Fruit fly (Drosophila melanogaster) whole organism, embryonic: ENCODE data around the gene Nplp3.

Experiments
- Bgb ChIP-seq: fragments of 200-800 bp; sonication (Bioruptor generic); IDR thresholded peaks from 2 replicates; pipeline ENCODE4 v1.3.6; 2022; ENCODE audit warnings: missing biosample characterization, missing genetic modification characterization; ENCODE audit not compliant: partially characterized antibody
- CG10366 ChIP-seq: fragments of 200-800 bp; sonication (Bioruptor generic); IDR thresholded peaks from 2 replicates; pipeline ENCODE4 v1.3.6; 2022; ENCODE audit warnings: missing biosample characterization, missing genetic modification characterization
- CG11560 ChIP-seq: fragments of 200-800 bp; sonication (Bioruptor generic); IDR thresholded peaks from 3 replicates; pipeline ENCODE4 v1.3.6; 2022; ENCODE audit warnings: missing biosample characterization, missing genetic modification characterization
- CG11696 ChIP-seq: fragments of 200-800 bp; sonication (Bioruptor generic); IDR thresholded peaks from 2 replicates; pipeline ENCODE4 v1.3.6; 2022; ENCODE audit warnings: missing biosample characterization, missing genetic modification characterization
- CG12155 ChIP-seq: fragments of 200-800 bp; sonication (Bioruptor generic); optimal IDR thresholded peaks from 3 replicates; lab custom pipeline; 2016; ENCODE audit warnings: missing biosample characterization, missing genetic modification characterization
- CG12391 ChIP-seq: fragments of 200-800 bp; sonication (Bioruptor generic); optimal IDR thresholded peaks from 3 replicates; lab custom pipeline; 2018; ENCODE audit warnings: missing biosample characterization, mild to moderate bottlenecking, missing genetic modification characterization, moderate library complexity
- CG1529 ChIP-seq: fragments of 200-800 bp; sonication (Bioruptor generic); optimal IDR thresholded peaks from 3 replicates; lab custom pipeline; 2018; ENCODE audit warnings: missing biosample characterization, missing genetic modification characterization
- CG5180 ChIP-seq: fragments of 200-800 bp; sonication (Bioruptor generic); optimal IDR thresholded peaks from 3 replicates; lab custom pipeline; 2017; ENCODE audit warnings: missing biosample characterization, missing genetic modification characterization, mild to moderate bottlenecking, moderate library complexity, missing genetic modification reagents
- CG6272 ChIP-seq: fragments of 200-800 bp; sonication (Bioruptor generic); IDR thresholded peaks from 2 replicates; pipeline ENCODE4 v1.3.6; 2022; ENCODE audit warnings: missing biosample characterization, missing genetic modification characterization
- CG8281 ChIP-seq: fragments of 200-800 bp; sonication (Bioruptor generic); optimal IDR thresholded peaks from 2 replicates; lab custom pipeline; 2018; ENCODE audit warnings: missing biosample characterization, mild to moderate bottlenecking, missing genetic modification characterization, moderate library complexity
- CG8290 ChIP-seq, 3 experiments: fragments of 200-800 bp; sonication (Bioruptor generic); optimal IDR thresholded peaks; 2 replicates each; lab custom pipeline; 2016 to 2019; ENCODE audit warnings: missing biosample characterization in 3 of 3, missing genetic modification characterization in 3 of 3, mild to moderate bottlenecking in 2 of 3, moderate library complexity in 1 of 3
- CG8359 ChIP-seq: fragments of 200-800 bp; sonication (Bioruptor generic); optimal IDR thresholded peaks from 2 replicates; lab custom pipeline; 2017; ENCODE audit warnings: missing biosample characterization, mild to moderate bottlenecking, missing genetic modification characterization, borderline replicate concordance
- CG9437 ChIP-seq: fragments of 200-800 bp; sonication (Bioruptor generic); optimal IDR thresholded peaks from 2 replicates; lab custom pipeline; 2018; ENCODE audit warnings: missing biosample characterization, mild to moderate bottlenecking, missing genetic modification characterization
- CG9817 ChIP-seq: fragments of 200-800 bp; sonication (Bioruptor generic); optimal IDR thresholded peaks from 2 replicates; lab custom pipeline; 2018; ENCODE audit warnings: missing biosample characterization, mild to moderate bottlenecking, missing genetic modification characterization, moderate library complexity
- CG9932 ChIP-seq: fragments of 200-800 bp; sonication (Bioruptor generic); IDR thresholded peaks from 2 replicates; pipeline ENCODE4 v1.3.6; 2022; ENCODE audit warnings: missing biosample characterization, missing genetic modification characterization
- Dbx ChIP-seq: fragments of 200-800 bp; sonication (Bioruptor generic); IDR thresholded peaks from 3 replicates; pipeline ENCODE4 v1.3.6; 2022; ENCODE audit warnings: missing biosample characterization, missing genetic modification characterization
- Deaf1 ChIP-seq: fragments of 200-800 bp; optimal IDR thresholded peaks from 3 replicates; lab custom pipeline; 2019; ENCODE audit warnings: missing biosample characterization, mild to moderate bottlenecking, missing genetic modification characterization, moderate library complexity
- Dek ChIP-seq: fragments of 200-800 bp; sonication (Bioruptor generic); optimal IDR thresholded peaks from 3 replicates; lab custom pipeline; 2019; ENCODE audit warnings: missing biosample characterization, mild to moderate bottlenecking, missing genetic modification characterization, moderate library complexity
- Dip3 ChIP-seq: fragments of 200-800 bp; sonication (Bioruptor generic); optimal IDR thresholded peaks from 3 replicates; lab custom pipeline; 2016; ENCODE audit warnings: missing biosample characterization, missing genetic modification characterization
- Fer3 ChIP-seq: fragments of 200-800 bp; sonication (Bioruptor generic); optimal IDR thresholded peaks from 2 replicates; lab custom pipeline; 2018; ENCODE audit warnings: missing biosample characterization, mild to moderate bottlenecking, missing genetic modification characterization, moderate library complexity
- H2.0 ChIP-seq: fragments of 200-800 bp; sonication (Bioruptor generic); IDR thresholded peaks from 2 replicates; pipeline ENCODE4 v1.3.6; 2022; ENCODE audit warnings: missing biosample characterization, missing genetic modification characterization
- HLH3B ChIP-seq: fragments of 200-800 bp; sonication (Bioruptor generic); IDR thresholded peaks from 2 replicates; pipeline ENCODE4 v1.3.6; 2022; ENCODE audit warnings: missing biosample characterization, missing genetic modification characterization
- HLH54F ChIP-seq: fragments of 200-800 bp; sonication (Bioruptor generic); optimal IDR thresholded peaks from 3 replicates; lab custom pipeline; 2016; ENCODE audit warnings: missing biosample characterization, missing genetic modification characterization
- Ptx1 ChIP-seq: fragments of 200-800 bp; sonication (Bioruptor generic); IDR thresholded peaks from 2 replicates; pipeline ENCODE4 v1.3.6; 2022; ENCODE audit warnings: missing biosample characterization, missing genetic modification characterization
- Rfx ChIP-seq: fragments of 200-800 bp; sonication (Bioruptor generic); IDR thresholded peaks from 2 replicates; pipeline ENCODE4 v1.3.6; 2022; ENCODE audit warnings: missing biosample characterization, missing genetic modification characterization
- Side ChIP-seq: fragments of 200-800 bp; sonication (Bioruptor generic); optimal IDR thresholded peaks from 2 replicates; lab custom pipeline; 2016; ENCODE audit warnings: missing biosample characterization, missing genetic modification characterization
- al ChIP-seq: fragments of 200-800 bp; sonication (Bioruptor generic); IDR thresholded peaks from 2 replicates; pipeline ENCODE4 v1.3.6; 2022; ENCODE audit warnings: missing biosample characterization, missing genetic modification characterization
- chinmo ChIP-seq: fragments of 200-800 bp; sonication (Bioruptor generic); IDR thresholded peaks from 4 replicates; pipeline ENCODE4 v1.3.6; 2022; ENCODE audit warnings: missing biosample characterization, missing genetic modification characterization; ENCODE audit not compliant: partially characterized antibody
- cwo ChIP-seq: fragments of 200-800 bp; sonication (Bioruptor generic); optimal IDR thresholded peaks from 3 replicates; lab custom pipeline; 2017; ENCODE audit warnings: missing biosample characterization, missing genetic modification characterization, mild to moderate bottlenecking, moderate library complexity, missing genetic modification reagents
- dan ChIP-seq: fragments of 200-800 bp; sonication (Bioruptor generic); IDR thresholded peaks from 2 replicates; pipeline ENCODE4 v1.3.6; 2022; ENCODE audit warnings: missing biosample characterization, missing genetic modification characterization
- dysf ChIP-seq: fragments of 200-800 bp; sonication (Bioruptor generic); IDR thresholded peaks from 3 replicates; pipeline ENCODE4 v1.3.6; 2022; ENCODE audit warnings: missing biosample characterization, missing genetic modification characterization
- fd102C ChIP-seq: fragments of 200-800 bp; sonication (Bioruptor generic); optimal IDR thresholded peaks from 2 replicates; lab custom pipeline; 2018; ENCODE audit warnings: missing biosample characterization, mild to moderate bottlenecking, missing genetic modification characterization, moderate library complexity
- gem ChIP-seq: fragments of 200-800 bp; sonication (Bioruptor generic); optimal IDR thresholded peaks from 2 replicates; lab custom pipeline; 2019; ENCODE audit warnings: missing biosample characterization, mild to moderate bottlenecking, missing genetic modification characterization, moderate library complexity
- grn ChIP-seq: fragments of 200-800 bp; sonication (Bioruptor generic); optimal IDR thresholded peaks from 3 replicates; lab custom pipeline; 2017; ENCODE audit warnings: missing biosample characterization, missing genetic modification characterization
- ham ChIP-seq: fragments of 200-800 bp; sonication (Bioruptor generic); IDR thresholded peaks from 2 replicates; pipeline ENCODE4 v1.3.6; 2022; ENCODE audit warnings: missing biosample characterization, missing genetic modification characterization
- her ChIP-seq: fragments of 200-800 bp; sonication (Bioruptor generic); optimal IDR thresholded peaks from 2 replicates; lab custom pipeline; 2016; ENCODE audit warnings: missing biosample characterization, missing genetic modification characterization
- jumu ChIP-seq: fragments of 200-800 bp; sonication (Bioruptor generic); optimal IDR thresholded peaks from 3 replicates; lab custom pipeline; 2016; ENCODE audit warnings: missing biosample characterization, missing genetic modification characterization
- ken ChIP-seq: fragments of 200-800 bp; sonication (Bioruptor generic); IDR thresholded peaks from 3 replicates; pipeline ENCODE4 v1.3.6; 2022; ENCODE audit warnings: missing biosample characterization, missing genetic modification characterization
- lilli ChIP-seq: fragments of 200-800 bp; sonication (Bioruptor generic); optimal IDR thresholded peaks from 3 replicates; lab custom pipeline; 2016; ENCODE audit warnings: missing biosample characterization, missing genetic modification characterization
- lmd ChIP-seq: fragments of 200-800 bp; sonication (Bioruptor generic); IDR thresholded peaks from 2 replicates; pipeline ENCODE4 v1.3.6; 2022; ENCODE audit warnings: missing biosample characterization, missing genetic modification characterization
- mam ChIP-seq: fragments of 200-800 bp; sonication (Bioruptor generic); optimal IDR thresholded peaks from 3 replicates; lab custom pipeline; 2016; ENCODE audit warnings: missing biosample characterization, missing genetic modification characterization
- odd ChIP-seq: fragments of 200-800 bp; sonication (Bioruptor generic); optimal IDR thresholded peaks from 2 replicates; lab custom pipeline; 2017; ENCODE audit warnings: missing biosample characterization, mild to moderate bottlenecking, missing genetic modification characterization
- org-1 ChIP-seq: fragments of 200-800 bp; sonication (Bioruptor generic); optimal IDR thresholded peaks from 2 replicates; lab custom pipeline; 2017; ENCODE audit warnings: missing biosample characterization, missing genetic modification characterization
- pan ChIP-seq, 4 experiments: fragments of >200 bp in 3 of 4; fragments of 200-800 bp in 1 of 4; sonication (Bioruptor generic) in 1 of 4; optimal IDR thresholded peaks in 3 of 4; IDR thresholded peaks in 1 of 4; 2 replicates each; pipeline versions ENCODE4 v1.3.6 to Lab custom; 2017 to 2022; ENCODE audit warnings: missing biosample characterization in 2 of 4, missing genetic modification characterization in 2 of 4, mixed read lengths in 1 of 4
- pfk ChIP-seq: fragments of 200-800 bp; sonication (Bioruptor generic); optimal IDR thresholded peaks from 2 replicates; lab custom pipeline; 2018; ENCODE audit warnings: missing biosample characterization, mild to moderate bottlenecking, missing genetic modification characterization, moderate library complexity
- ranshi ChIP-seq: fragments of 200-800 bp; sonication (Bioruptor generic); IDR thresholded peaks from 2 replicates; pipeline ENCODE4 v1.3.6; 2022; ENCODE audit warnings: missing biosample characterization, missing genetic modification characterization
- schlank ChIP-seq: fragments of 200-800 bp; sonication (Bioruptor generic); optimal IDR thresholded peaks from 2 replicates; lab custom pipeline; 2018; ENCODE audit warnings: missing biosample characterization, mild to moderate bottlenecking, missing genetic modification characterization
- sisA ChIP-seq: fragments of 200-800 bp; sonication (Bioruptor generic); IDR thresholded peaks from 2 replicates; pipeline ENCODE4 v1.3.6; 2022; ENCODE audit warnings: missing biosample characterization, missing genetic modification characterization
- sob ChIP-seq: fragments of 200-800 bp; sonication (Bioruptor generic); IDR thresholded peaks from 2 replicates; pipeline ENCODE4 v1.3.6; 2022; ENCODE audit warnings: missing biosample characterization, missing genetic modification characterization
- unpg ChIP-seq: fragments of 200-800 bp; sonication (Bioruptor generic); optimal IDR thresholded peaks from 3 replicates; lab custom pipeline; 2018; ENCODE audit warnings: missing biosample characterization, mild to moderate bottlenecking, missing genetic modification characterization, moderate library complexity

The Nplp3 gene

dm6 chr3L:16309972-16310371, 7.9 kb upstream of the Nplp3 start (continued):
- TF ChIP-seq ken (GFP tag; lab: Robert Waterston, UW) (no peak), Rfx (peak; percentile 71), fd102C (GFP tag; lab: Kevin White, UChicago) (no peak), jumu (peak; percentile 21), cwo (peak; percentile 9), CG6272 (GFP tag; lab: Robert Waterston, UW) (no peak), HLH54F (GFP tag; lab: Kevin White, UChicago) (no peak), al (GFP tag; lab: Robert Waterston, UW) (0 out of 2 replicates have a peak, but pooled peaks have one; percentile 25), Deaf1 (tag; lab: Kevin White, UChicago) (no peak), unpg (GFP tag; lab: Kevin White, UChicago) (peak; percentile 20), CG9437 (GFP tag; lab: Kevin White, UChicago) (no peak), CG11560 (no peak), CG1529 (GFP tag; lab: Kevin White, UChicago) (no peak), dysf (0 out of 3 replicates have a peak, but pooled peaks have one; percentile 14), H2.0 (GFP tag; lab: Robert Waterston, UW) (peak; percentile 49; the same call in 1 of the 2 replicates), gem (peak; percentile 35), pan (optimal IDR thresholded peaks at IDR 0.05; lab: Kevin White, UChicago) (no peak), pan (GFP tag; optimal IDR thresholded peaks at IDR 0.05 in 1 of 2, IDR thresholded peaks at IDR 0.05 in 1 of 2) (no peak), lilli (GFP tag; lab: Kevin White, UChicago) (peak; percentile 43), Dbx (GFP tag; lab: Robert Waterston, UW) (peak; percentile 64), pfk (no peak), sob (GFP tag; lab: Robert Waterston, UW) (peak; percentile 46; the same call in 1 of the 2 replicates), Dip3 (GFP tag; lab: Kevin White, UChicago) (peak; percentile 5), lmd (GFP tag; lab: Robert Waterston, UW) (peak; percentile 39; the same call in 1 of the 2 replicates), CG5180 (GFP tag; lab: Kevin White, UChicago) (no peak), CG9932 (GFP tag; lab: Robert Waterston, UW) (peak; percentile 75), Dek (tag; lab: Kevin White, UChicago) (no peak), chinmo (GFP tag; lab: Robert Waterston, UW) (0 out of 4 replicates have a peak, but pooled peaks have one; percentile 24), Fer3 (tag; lab: Kevin White, UChicago) (peak; percentile 2), mam (GFP tag; lab: Kevin White, UChicago) (peak; percentile 32), CG10366 (GFP tag; lab: Robert Waterston, UW) (0 out of 2 replicates have a peak, but pooled peaks have one; percentile 13), CG11696 (GFP tag; lab: Robert Waterston, UW) (no peak), ham (GFP tag; lab: Robert Waterston, UW) (no peak), CG8281 (tag; lab: Kevin White, UChicago) (no peak), sisA (GFP tag; lab: Robert Waterston, UW) (peak; percentile 21; the same call in 1 of the 2 replicates), CG12155 (GFP tag; lab: Kevin White, UChicago) (no peak), odd (GFP tag; lab: Kevin White, UChicago) (no peak), CG9817 (tag; lab: Kevin White, UChicago) (peak; percentile 63), Side (no peak), CG8359 (GFP tag; lab: Kevin White, UChicago) (no peak), Ptx1 (0 out of 2 replicates have a peak, but pooled peaks have one; percentile 13), ranshi (GFP tag; lab: Robert Waterston, UW) (0 out of 2 replicates have a peak, but pooled peaks have one; percentile 29), CG12391 (tag; lab: Kevin White, UChicago) (no peak), HLH3B (GFP tag; lab: Robert Waterston, UW) (peak; percentile 25; the same call in 1 of the 2 replicates), grn (no peak), dan (no peak), CG8290 (GFP tag; optimal IDR thresholded peaks at IDR 0.05; lab: Kevin White, UChicago) (no peak), CG8290 (tag; optimal IDR thresholded peaks at IDR 0.05; lab: Kevin White, UChicago) (peak in 1 of 2 experiments; percentile 69), her (GFP tag; lab: Kevin White, UChicago) (peak; percentile 40), Bgb (GFP tag; lab: Robert Waterston, UW) (no peak), org-1 (GFP tag; lab: Kevin White, UChicago) (peak; percentile 37), schlank (tag; lab: Kevin White, UChicago) (peak; percentile 67)
